Worm (Caenorhabditis elegans): Measurements from ENCODE around the gene nhr-130.

Gene nhr-130

DNA sequence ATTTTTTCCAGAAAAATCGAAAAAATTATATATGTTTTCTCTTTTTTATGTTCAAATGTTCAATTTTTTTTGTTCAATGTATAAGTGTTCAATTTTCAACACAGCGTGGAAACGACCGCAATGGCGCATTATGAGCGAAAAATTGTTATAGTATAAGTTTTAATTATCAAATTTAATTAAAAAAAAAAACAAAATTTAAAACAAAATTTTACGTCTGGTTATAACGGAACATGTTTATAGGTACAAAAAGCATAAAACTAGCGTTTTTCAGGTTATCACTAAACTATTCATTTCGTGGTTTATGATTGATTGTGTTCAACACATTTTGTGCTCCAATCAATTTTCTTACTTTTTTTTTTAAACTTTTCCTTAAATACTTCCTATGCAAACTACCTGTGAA, 6.2 kb upstream of the nhr-130 start, which contains the start of gene nhr-106:
Gene nhr-106 (plus strand): TSS at position 301 of the 400 bp plus-strand sequence.
- no peak for TF ChIP-seq die-1 (tag; optimal IDR thresholded peaks at IDR 0.05)
- TF ChIP-seq nhr-80 (tag; optimal IDR thresholded peaks at IDR 0.05) = peak; percentile 27

DNA sequence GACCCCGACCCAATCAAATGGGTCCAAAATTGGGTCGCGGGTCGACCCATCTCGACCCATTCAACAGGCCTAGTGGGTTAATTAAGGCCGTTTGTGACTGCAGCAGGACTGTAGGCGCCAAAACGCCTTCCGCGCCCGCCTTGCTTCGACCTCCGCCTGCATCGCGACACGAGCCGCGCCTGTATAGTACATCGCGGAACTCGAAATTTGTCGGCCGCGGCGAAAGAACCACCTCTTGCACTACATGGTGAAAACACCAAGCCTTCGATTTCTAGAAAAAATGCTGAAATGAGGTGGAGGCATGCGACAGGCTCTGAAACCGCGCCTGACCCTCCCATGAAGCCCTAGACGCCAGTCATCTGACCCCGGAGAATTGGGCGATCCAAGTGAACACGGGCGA, 4.8 kb upstream of the nhr-130 start:
- no peak for TF ChIP-seq snpc-4 (GFP tag; optimal IDR thresholded peaks at IDR 0.05)
- peak in 2 of 4 experiments; percentile 57 to 72 for TF ChIP-seq snpc-4 (tag; optimal IDR thresholded peaks at IDR 0.05)
- TF ChIP-seq cebp-2 (GFP tag; IDR thresholded peaks at IDR 0.05) = no peak
- no peak for TF ChIP-seq lin-54 (GFP tag; optimal IDR thresholded peaks at IDR 0.05)
- TF ChIP-seq zfh-2 (GFP tag; conservative IDR thresholded peaks at IDR 0.05) = peak; percentile 58
- TF ChIP-seq madf-6 (GFP tag; IDR thresholded peaks at IDR 0.05) = no peak
- TF ChIP-seq nhr-179 (tag; optimal IDR thresholded peaks at IDR 0.05) = no peak
- no peak for TF ChIP-seq nhr-90 (tag; optimal IDR thresholded peaks at IDR 0.05)
- TF ChIP-seq egl-44 (GFP tag; IDR thresholded peaks at IDR 0.05) = no peak
- TF ChIP-seq F39B2.1 (GFP tag; IDR thresholded peaks at IDR 0.05) = no peak
- TF ChIP-seq cebp-1 (GFP tag; IDR thresholded peaks at IDR 0.05) = no peak
- no peak for TF ChIP-seq cebp-1 (tag; optimal IDR thresholded peaks at IDR 0.05)
- no peak for TF ChIP-seq madf-3 (GFP tag; IDR thresholded peaks at IDR 0.05)
- no peak for TF ChIP-seq lir-1 (GFP tag; conservative IDR thresholded peaks at IDR 0.05)
- TF ChIP-seq hrde-1 (tag; optimal IDR thresholded peaks at IDR 0.05; ENCODE audit: borderline replicate concordance) = no peak
- no peak for TF ChIP-seq madf-8 (GFP tag; conservative IDR thresholded peaks at IDR 0.05)
- TF ChIP-seq tbx-9 (tag; optimal IDR thresholded peaks at IDR 0.05; ENCODE audit: borderline replicate concordance) = no peak
- no peak for TF ChIP-seq lin-40 (tag; optimal IDR thresholded peaks at IDR 0.05)
- no peak for TF ChIP-seq unc-130 (GFP tag; optimal IDR thresholded peaks at IDR 0.05)
- TF ChIP-seq tlf-1 (GFP tag; optimal IDR thresholded peaks at IDR 0.05) = no peak
- TF ChIP-seq him-1 (tag; optimal IDR thresholded peaks at IDR 0.05) = no peak
- TF ChIP-seq hmg-1.2 (GFP tag; IDR thresholded peaks at IDR 0.05) = peak; percentile 13; the same call in 1 of the 2 replicates
- TF ChIP-seq sptf-2 (GFP tag; optimal IDR thresholded peaks at IDR 0.05) = no peak
- TF ChIP-seq B0336.3 (GFP tag; IDR thresholded peaks at IDR 0.05) = no peak
- TF ChIP-seq lin-26 (GFP tag; IDR thresholded peaks at IDR 0.05) = no peak

DNA sequence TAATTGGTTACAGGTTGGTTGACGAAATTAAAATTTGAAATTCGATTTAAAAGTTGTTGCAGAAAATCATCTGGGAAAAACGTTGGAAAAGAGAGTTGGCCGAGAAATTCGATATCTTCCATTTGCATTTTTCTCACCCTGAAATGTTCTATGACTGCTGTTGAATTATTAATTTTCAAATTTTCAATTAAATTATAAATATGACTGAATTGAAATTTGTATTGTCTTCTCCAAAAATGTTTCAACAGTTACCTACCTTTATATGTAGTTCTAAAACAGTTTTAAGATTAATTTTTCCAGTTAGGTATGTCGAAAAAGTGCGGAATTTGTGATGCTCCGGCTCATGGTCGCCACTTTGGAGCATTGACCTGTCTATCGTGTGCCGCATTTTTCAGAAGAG, 3.5 kb upstream of the nhr-130 start, which contains the start of gene nhr-211:
Gene nhr-211 (plus strand): TSS at position 301 of the 400 bp plus-strand sequence.
- TF ChIP-seq sdz-38 (tag; optimal IDR thresholded peaks at IDR 0.05) (no peak), B0261.1 (tag; optimal IDR thresholded peaks at IDR 0.05) (no peak), nhr-179 (tag; optimal IDR thresholded peaks at IDR 0.05) (no peak), dpl-1 (GFP tag; optimal IDR thresholded peaks at IDR 0.05) (no peak), F22D6.2 (tag; optimal IDR thresholded peaks at IDR 0.05) (no peak), ama-1 (optimal IDR thresholded peaks at IDR 0.05) (no peak), ama-1 (GFP tag; optimal IDR thresholded peaks at IDR 0.05) (no peak), nfyb-1 (GFP tag; IDR thresholded peaks at IDR 0.05) (no peak), ceh-79 (tag; optimal IDR thresholded peaks at IDR 0.05) (no peak), D2030.7 (GFP tag; IDR thresholded peaks at IDR 0.05) (no peak)

DNA sequence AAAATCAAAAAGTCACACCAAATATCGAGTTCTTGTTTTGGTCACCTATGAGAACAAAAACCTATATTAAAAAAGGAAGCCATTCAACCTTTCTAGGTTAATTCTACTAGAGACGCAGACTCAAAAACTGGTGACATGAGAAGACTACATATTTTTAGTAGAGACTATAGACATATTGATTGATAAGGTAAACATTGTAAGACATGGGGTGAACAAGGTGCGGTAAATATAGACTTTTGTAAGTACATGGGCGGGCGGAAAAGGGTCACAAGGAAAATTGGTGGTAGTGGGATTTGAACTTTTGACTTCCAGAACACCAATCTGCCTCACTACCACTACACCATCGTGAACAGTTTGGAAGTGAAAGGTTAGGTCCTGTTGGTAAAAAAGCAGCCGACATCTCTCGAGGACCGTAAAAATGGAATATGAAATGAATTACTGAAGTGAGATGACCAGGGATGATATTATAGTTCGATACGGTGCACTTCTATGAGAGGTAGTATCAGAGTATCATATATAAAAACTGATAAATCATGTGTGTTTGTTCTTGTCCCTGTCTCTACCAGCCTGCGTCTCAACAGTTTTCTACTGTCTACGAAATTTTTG, 1.2 kb upstream of the nhr-130 start, which contains the start of gene nhr-212:
Gene nhr-212 (plus strand): TSS at position 573 of the 606 bp plus-strand sequence.
- TF ChIP-seq nhr-80 (tag; optimal IDR thresholded peaks at IDR 0.05) = peak; percentile 4
- TF ChIP-seq rpc-1 (optimal IDR thresholded peaks at IDR 0.05) = no peak
- TF ChIP-seq rpc-1 (tag; optimal IDR thresholded peaks at IDR 0.05) = peak; percentile 17
- no peak for TF ChIP-seq lin-35 (GFP tag; optimal IDR thresholded peaks at IDR 0.05)
- TF ChIP-seq hmg-1.2 (GFP tag; IDR thresholded peaks at IDR 0.05) = peak; percentile 11; the same call in 1 of the 2 replicates
- no peak for TF ChIP-seq unc-130 (GFP tag; optimal IDR thresholded peaks at IDR 0.05)
- TF ChIP-seq repo-1 (tag; optimal IDR thresholded peaks at IDR 0.05) = no peak
- TF ChIP-seq ztf-6 (GFP tag; IDR thresholded peaks at IDR 0.05) = no peak
- no peak for TF ChIP-seq snpc-4 (GFP tag; optimal IDR thresholded peaks at IDR 0.05)
- peak in 2 of 4 experiments; percentile 53 to 77 for TF ChIP-seq snpc-4 (tag; optimal IDR thresholded peaks at IDR 0.05)
- TF ChIP-seq nhr-90 (tag; optimal IDR thresholded peaks at IDR 0.05) = no peak
- no peak for TF ChIP-seq tbp1 (GFP tag; optimal IDR thresholded peaks at IDR 0.05)
- TF ChIP-seq mcd-1 (GFP tag; IDR thresholded peaks at IDR 0.05) = no peak
- TF ChIP-seq ztf-22 (GFP tag; optimal IDR thresholded peaks at IDR 0.05) = no peak
- no peak for TF ChIP-seq dpl-1 (GFP tag; optimal IDR thresholded peaks at IDR 0.05)
- TF ChIP-seq madf-6 (GFP tag; IDR thresholded peaks at IDR 0.05) = no peak
- TF ChIP-seq C17E4.6 (GFP tag; IDR thresholded peaks at IDR 0.05) = no peak

Measured in whole organism, young adult.